Worm (Caenorhabditis elegans) whole organism, L2 larva: ENCODE measurements around the gene hst-6.

ENCODE experiments used
- C34F6.9 ChIP-seq: fragments of 150-350 bp; optimal IDR thresholded peaks from 2 replicates; lab custom pipeline; 2014; ENCODE audit warnings: missing biosample characterization, missing genetic modification characterization
- F13H6.1 ChIP-seq: sonication (generic microtip); optimal IDR thresholded peaks from 2 replicates; lab custom pipeline; 2016; ENCODE audit warnings: missing genetic modification characterization, missing compliant biosample characterization
- R02D3.7 ChIP-seq: fragments of 150-350 bp; optimal IDR thresholded peaks from 2 replicates; lab custom pipeline; 2014; ENCODE audit warnings: missing biosample characterization, missing genetic modification characterization
- alr-1 ChIP-seq: fragments of 150-350 bp; optimal IDR thresholded peaks from 2 replicates; lab custom pipeline; 2014; ENCODE audit warnings: missing biosample characterization, missing genetic modification characterization
- ama-1 ChIP-seq: fragments of 150-350 bp; optimal IDR thresholded peaks from 2 replicates; lab custom pipeline; 2018; ENCODE audit warnings: inconsistent platforms
- blmp-1 ChIP-seq: sonication (generic microtip); optimal IDR thresholded peaks from 2 replicates; lab custom pipeline; 2017; ENCODE audit warnings: missing genetic modification characterization, mild to moderate bottlenecking, missing compliant biosample characterization, antibody characterized with exemption, moderate library complexity; ENCODE audit not compliant: insufficient read depth
- ceh-16 ChIP-seq: fragments of 150-350 bp; optimal IDR thresholded peaks from 2 replicates; lab custom pipeline; 2014; ENCODE audit warnings: missing biosample characterization, missing genetic modification characterization
- ceh-82 ChIP-seq: fragments of 150-350 bp; optimal IDR thresholded peaks from 2 replicates; lab custom pipeline; 2014; ENCODE audit warnings: missing biosample characterization, missing genetic modification characterization
- crh-2 ChIP-seq: sonication (generic microtip); optimal IDR thresholded peaks from 2 replicates; lab custom pipeline; 2017; ENCODE audit warnings: missing biosample characterization, missing genetic modification characterization
- dmd-4 ChIP-seq: sonication (generic microtip); optimal IDR thresholded peaks from 2 replicates; lab custom pipeline; 2017; ENCODE audit warnings: missing biosample characterization, missing genetic modification characterization
- egl-27 ChIP-seq: sonication (generic microtip); optimal IDR thresholded peaks from 3 replicates; lab custom pipeline; 2017; ENCODE audit warnings: missing biosample characterization, missing genetic modification reagents, missing genetic modification characterization
- elt-3 ChIP-seq: sonication (generic microtip); optimal IDR thresholded peaks from 2 replicates; lab custom pipeline; 2017; ENCODE audit warnings: missing biosample characterization, missing genetic modification characterization
- fos-1 ChIP-seq: fragments of 150-350 bp; optimal IDR thresholded peaks from 2 replicates; lab custom pipeline; 2014; ENCODE audit warnings: missing biosample characterization, missing genetic modification characterization
- lin-13 ChIP-seq: fragments of 150-350 bp; optimal IDR thresholded peaks from 2 replicates; lab custom pipeline; 2014; ENCODE audit warnings: missing biosample characterization, missing genetic modification reagents, missing genetic modification characterization
- mab-5 ChIP-seq: fragments of 150-350 bp; optimal IDR thresholded peaks from 2 replicates; lab custom pipeline; 2014; ENCODE audit warnings: missing biosample characterization, missing genetic modification characterization
- mbf-1 ChIP-seq: sonication (generic microtip); optimal IDR thresholded peaks from 2 replicates; lab custom pipeline; 2017; ENCODE audit warnings: missing biosample characterization, missing genetic modification characterization
- nhr-10 ChIP-seq: sonication (generic microtip); optimal IDR thresholded peaks from 2 replicates; lab custom pipeline; 2017; ENCODE audit warnings: missing biosample characterization, missing genetic modification characterization
- nhr-11 ChIP-seq: fragments of 150-350 bp; optimal IDR thresholded peaks from 2 replicates; lab custom pipeline; 2014; ENCODE audit warnings: missing biosample characterization, missing genetic modification characterization
- nhr-129 ChIP-seq: fragments of 150-350 bp; optimal IDR thresholded peaks from 2 replicates; lab custom pipeline; 2014; ENCODE audit warnings: missing biosample characterization, missing genetic modification characterization
- nhr-23 ChIP-seq: fragments of 150-350 bp; optimal IDR thresholded peaks from 2 replicates; lab custom pipeline; 2014; ENCODE audit warnings: missing biosample characterization, missing genetic modification reagents, missing genetic modification characterization
- nhr-25 ChIP-seq: fragments of 150-350 bp; sonication (generic microtip); optimal IDR thresholded peaks from 3 replicates; lab custom pipeline; 2014; ENCODE audit warnings: missing biosample characterization, missing genetic modification characterization
- nhr-6 ChIP-seq: fragments of 150-350 bp; optimal IDR thresholded peaks from 2 replicates; lab custom pipeline; 2014; ENCODE audit warnings: missing biosample characterization, missing genetic modification characterization
- nhr-77 ChIP-seq: fragments of 150-350 bp; optimal IDR thresholded peaks from 2 replicates; lab custom pipeline; 2014; ENCODE audit warnings: missing biosample characterization, missing genetic modification characterization
- peb-1 ChIP-seq: fragments of 150-350 bp; optimal IDR thresholded peaks from 2 replicates; lab custom pipeline; 2014; ENCODE audit warnings: missing biosample characterization, missing genetic modification characterization
- skn-1 ChIP-seq: sonication (generic microtip); optimal IDR thresholded peaks from 2 replicates; lab custom pipeline; 2017; ENCODE audit warnings: missing biosample characterization, missing genetic modification characterization
- sma-9 ChIP-seq, 2 experiments: fragments of 150-350 bp in 1 of 2; sonication (generic microtip) in 1 of 2; optimal IDR thresholded peaks; 2 replicates each; lab custom pipeline; 2014 to 2016; ENCODE audit warnings: missing genetic modification characterization in 2 of 2, mild to moderate bottlenecking in 1 of 2, missing biosample characterization in 1 of 2, missing compliant biosample characterization in 1 of 2, missing genetic modification reagents in 1 of 2, moderate library complexity in 1 of 2
- snpc-4 ChIP-seq: fragments of 150-350 bp; optimal IDR thresholded peaks from 2 replicates; lab custom pipeline; 2014; ENCODE audit warnings: missing biosample characterization, missing genetic modification characterization
- unc-39 ChIP-seq: fragments of 150-350 bp; optimal IDR thresholded peaks from 2 replicates; lab custom pipeline; 2014; ENCODE audit warnings: missing biosample characterization, missing genetic modification characterization
- unc-55 ChIP-seq: fragments of 150-350 bp; sonication (generic microtip); optimal IDR thresholded peaks from 3 replicates; lab custom pipeline; 2014; ENCODE audit warnings: missing biosample characterization, missing genetic modification reagents, missing genetic modification characterization
- unc-62 ChIP-seq: fragments of 150-350 bp; optimal IDR thresholded peaks from 2 replicates; lab custom pipeline; 2014; ENCODE audit warnings: missing biosample characterization, missing genetic modification reagents, missing genetic modification characterization
- zag-1 ChIP-seq: fragments of 150-350 bp; optimal IDR thresholded peaks from 2 replicates; lab custom pipeline; 2014; ENCODE audit warnings: missing biosample characterization, missing genetic modification characterization
- ztf-1 ChIP-seq: fragments of 200-800 bp; sonication (Bioruptor generic); conservative IDR thresholded peaks from 2 replicates; pipeline ENCODE4 v1.3.6; 2022; ENCODE audit warnings: missing genetic modification characterization, missing compliant biosample characterization
- ztf-4 ChIP-seq: fragments of 150-350 bp; optimal IDR thresholded peaks from 2 replicates; lab custom pipeline; 2014; ENCODE audit warnings: missing biosample characterization, missing genetic modification characterization

Gene hst-6

ce11 chrX:5260389-5260788 is 15.0 kb upstream of the hst-6 start:
- TF ChIP-seq blmp-1 (tag; lab: Kevin White, UChicago) (no peak), mbf-1 (tag; lab: Kevin White, UChicago) (no peak), lin-13 (GFP tag; lab: Kevin White, UChicago) (no peak), ama-1 (lab: Kevin White, UChicago) (no peak), unc-55 (GFP tag; lab: Kevin White, UChicago) (no peak), unc-39 (tag; lab: Kevin White, UChicago) (no peak), skn-1 (tag; lab: Kevin White, UChicago) (no peak)
- TF ChIP-seq, all 48 proteins: peak for 0

- TF ChIP-seq sma-9 (GFP tag; optimal IDR thresholded peaks at IDR 0.05; lab: Kevin White, UChicago) (peak; percentile 12), sma-9 (tag; optimal IDR thresholded peaks at IDR 0.05; lab: Kevin White, UChicago) (no peak), fos-1 (tag; lab: Kevin White, UChicago) (peak; percentile 62), nhr-77 (tag; lab: Kevin White, UChicago) (no peak), egl-27 (tag; lab: Kevin White, UChicago) (no peak), C34F6.9 (no peak), F13H6.1 (no peak), crh-2 (tag; lab: Kevin White, UChicago) (peak; percentile 25)
- TF ChIP-seq, all 48 proteins: peak for 3
Observed at ce11 chrX:5262033-5262432, 13.3 kb upstream of the hst-6 start.

- TF ChIP-seq unc-55 (GFP tag; lab: Kevin White, UChicago) (no peak), sma-9 (GFP tag; optimal IDR thresholded peaks at IDR 0.05; lab: Kevin White, UChicago) (no peak), sma-9 (tag; optimal IDR thresholded peaks at IDR 0.05; lab: Kevin White, UChicago) (no peak), dmd-4 (no peak), skn-1 (tag; lab: Kevin White, UChicago) (no peak), nhr-6 (no peak), nhr-11 (tag; lab: Kevin White, UChicago) (no peak), snpc-4 (tag; lab: Kevin White, UChicago) (no peak), peb-1 (tag; lab: Kevin White, UChicago) (no peak), alr-1 (tag; lab: Kevin White, UChicago) (no peak), unc-39 (tag; lab: Kevin White, UChicago) (no peak), blmp-1 (tag; lab: Kevin White, UChicago) (no peak), mab-5 (tag; lab: Kevin White, UChicago) (no peak), ztf-4 (no peak), nhr-10 (no peak), ceh-16 (tag; lab: Kevin White, UChicago) (no peak), elt-3 (tag; lab: Kevin White, UChicago) (no peak), ztf-1 (GFP tag; lab: Robert Waterston, UW) (no peak), ceh-82 (no peak), nhr-23 (tag; lab: Kevin White, UChicago) (no peak)
Observed at ce11 chrX:5263585-5263984, 11.8 kb upstream of the hst-6 start.

ce11 chrX:5264026-5264425 is 11.3 kb upstream of the hst-6 start, which contains the start of gene Y34B4A.4:
Gene Y34B4A.4, plus strand, starts transcription at chrX:5264326.
- TF ChIP-seq snpc-4 (tag; lab: Kevin White, UChicago) (no peak), nhr-6 (no peak), alr-1 (tag; lab: Kevin White, UChicago) (no peak), nhr-10 (no peak), F13H6.1 (no peak), nhr-25 (tag; lab: Kevin White, UChicago) (no peak), R02D3.7 (tag; lab: Kevin White, UChicago) (no peak), C34F6.9 (no peak)

- TF ChIP-seq ceh-16 (tag; lab: Kevin White, UChicago) (no peak), nhr-6 (no peak), mbf-1 (tag; lab: Kevin White, UChicago) (no peak), alr-1 (tag; lab: Kevin White, UChicago) (no peak), unc-62 (GFP tag; lab: Kevin White, UChicago) (no peak), nhr-129 (no peak), ama-1 (lab: Kevin White, UChicago) (no peak), skn-1 (tag; lab: Kevin White, UChicago) (no peak), zag-1 (tag; lab: Kevin White, UChicago) (no peak), ceh-82 (no peak), dmd-4 (no peak), nhr-23 (tag; lab: Kevin White, UChicago) (no peak)
Observed at ce11 chrX:5265356-5265755, 10.0 kb upstream of the hst-6 start.
